ENCODE assay signal across 3 worm cellular contexts in genomic region chrV:1712471-1712870, ce11.
TF ChIP-seq lines count a peak whose summit lies in the region.

No protein-coding gene starts in this region.

TF ChIP-seq in whole organism, L4 larva, 104 proteins besides CTCF, POLR2A, EP300 and RAD21:
- TF ChIP-seq tag-97 (GFP tag; IDR thresholded peaks at IDR 0.05; lab: Robert Waterston, UW) (0 out of 2 replicates have a peak, but pooled peaks have one; percentile 57), D1046.2 (GFP tag; IDR thresholded peaks at IDR 0.05; lab: Robert Waterston, UW) (peak; percentile 70; the same call in 1 of the 2 replicates), dmd-9 (GFP tag; IDR thresholded peaks at IDR 0.05; lab: Robert Waterston, UW) (0 out of 2 replicates have a peak, but pooled peaks have one; percentile 34), madf-5 (GFP tag; IDR thresholded peaks at IDR 0.05; lab: Robert Waterston, UW) (0 out of 4 replicates have a peak, but pooled peaks of 1 of the 2 experiments have one; percentile 51), F26F4.8 (GFP tag; conservative IDR thresholded peaks at IDR 0.05; lab: Robert Waterston, UW) (0 out of 2 replicates have a peak, but pooled peaks have one; percentile 12)

TF ChIP-seq in whole organism, midembryonic, 9 proteins besides CTCF, POLR2A, EP300 and RAD21:
- peak; percentile 37; the same call in 1 of the 2 replicates for TF ChIP-seq ztf-23 (GFP tag; IDR thresholded peaks at IDR 0.05; lab: Robert Waterston, UW)
TF ChIP-seq in whole organism, midembryonic: peak in this region for 1; not testable (repeated sequence) for 8.

TF ChIP-seq in whole organism, young adult, 124 proteins besides CTCF, POLR2A, EP300 and RAD21:
- TF ChIP-seq C17E4.6 (GFP tag; IDR thresholded peaks at IDR 0.05; lab: Robert Waterston, UW), result peak; percentile 34; the same call in 1 of the 2 replicates
TF ChIP-seq in whole organism, young adult: peak in this region for 1; not testable (repeated sequence) for 123.
